Worm (Caenorhabditis elegans) whole organism, young adult: Measurements from ENCODE around the gene T26C12.2.

ENCODE experiments used
- C17E4.6 ChIP-seq: fragments of 200-800 bp; sonication (Bioruptor generic); IDR thresholded peaks from 2 replicates; pipeline ENCODE4 v1.3.6; 2022; ENCODE audit warnings: missing genetic modification reagents, missing genetic modification characterization, missing compliant biosample characterization
- D2030.7 ChIP-seq: fragments of 200-800 bp; sonication (Bioruptor generic); IDR thresholded peaks from 2 replicates; pipeline ENCODE4 v1.3.6; 2022; ENCODE audit warnings: missing genetic modification reagents, missing genetic modification characterization, missing compliant biosample characterization
- F10E7.11 ChIP-seq: sonication (generic microtip); optimal IDR thresholded peaks from 2 replicates; lab custom pipeline; 2017; ENCODE audit warnings: mild to moderate bottlenecking, missing genetic modification characterization, moderate library complexity, missing compliant biosample characterization
- F33H1.4 ChIP-seq: fragments of 200-800 bp; sonication (Bioruptor generic); IDR thresholded peaks from 2 replicates; pipeline ENCODE4 v1.3.6; 2022; ENCODE audit warnings: missing genetic modification reagents, missing genetic modification characterization, missing compliant biosample characterization
- F39B2.1 ChIP-seq: fragments of 200-800 bp; sonication (Bioruptor generic); IDR thresholded peaks from 2 replicates; pipeline ENCODE4 v1.3.6; 2022; ENCODE audit warnings: missing genetic modification reagents, missing genetic modification characterization, missing compliant biosample characterization
- K11D2.4 ChIP-seq: fragments of 200-800 bp; sonication (Bioruptor generic); IDR thresholded peaks from 2 replicates; pipeline ENCODE4 v1.3.6; 2022; ENCODE audit warnings: missing genetic modification reagents, missing genetic modification characterization, missing compliant biosample characterization
- K12H6.12 ChIP-seq: fragments of 200-800 bp; sonication (Bioruptor generic); optimal IDR thresholded peaks from 2 replicates; lab custom pipeline; 2018; ENCODE audit warnings: mild to moderate bottlenecking, missing genetic modification characterization, missing compliant biosample characterization
- Y56A3A.18 ChIP-seq: fragments of 200-800 bp; sonication (Bioruptor generic); IDR thresholded peaks from 2 replicates; pipeline ENCODE4 v1.3.6; 2022; ENCODE audit warnings: missing genetic modification reagents, missing genetic modification characterization, missing compliant biosample characterization
- Y79H2A.3 ChIP-seq: fragments of 200-800 bp; sonication (Bioruptor generic); conservative IDR thresholded peaks from 2 replicates; pipeline ENCODE4 v1.3.6; 2022; ENCODE audit warnings: missing genetic modification reagents, missing genetic modification characterization, missing compliant biosample characterization
- akir-1 ChIP-seq: fragments of 200-800 bp; sonication (Bioruptor generic); optimal IDR thresholded peaks from 2 replicates; lab custom pipeline; 2018; ENCODE audit warnings: mild to moderate bottlenecking, missing genetic modification characterization, moderate library complexity, missing compliant biosample characterization
- attf-3 ChIP-seq: fragments of 200-800 bp; sonication (Bioruptor generic); conservative IDR thresholded peaks from 2 replicates; pipeline ENCODE4 v1.3.6; 2022; ENCODE audit warnings: missing genetic modification reagents, missing genetic modification characterization, missing compliant biosample characterization
- bed-2 ChIP-seq: fragments of 200-800 bp; sonication (Bioruptor generic); IDR thresholded peaks from 2 replicates; pipeline ENCODE4 v1.3.6; 2022; ENCODE audit warnings: missing genetic modification reagents, missing genetic modification characterization, missing compliant biosample characterization
- cebp-2 ChIP-seq: fragments of 200-800 bp; sonication (Bioruptor generic); IDR thresholded peaks from 2 replicates; pipeline ENCODE4 v1.3.6; 2022; ENCODE audit warnings: missing genetic modification characterization, missing compliant biosample characterization
- ceh-27 ChIP-seq: fragments of 200-800 bp; sonication (Bioruptor generic); optimal IDR thresholded peaks from 2 replicates; lab custom pipeline; 2018; ENCODE audit warnings: mild to moderate bottlenecking, missing genetic modification characterization, moderate library complexity, missing compliant biosample characterization
- ceh-40 ChIP-seq: fragments of 200-800 bp; sonication (Bioruptor generic); IDR thresholded peaks from 2 replicates; pipeline ENCODE4 v1.3.6; 2022; ENCODE audit warnings: missing genetic modification characterization, missing compliant biosample characterization
- dpl-1 ChIP-seq: fragments of 150-350 bp; optimal IDR thresholded peaks from 2 replicates; lab custom pipeline; 2014; ENCODE audit warnings: missing biosample characterization, missing genetic modification reagents, missing genetic modification characterization
- efl-1 ChIP-seq: fragments of 150-350 bp; optimal IDR thresholded peaks from 2 replicates; lab custom pipeline; 2014; ENCODE audit warnings: missing biosample characterization, missing genetic modification reagents, missing genetic modification characterization
- egl-18 ChIP-seq: fragments of 200-800 bp; sonication (Bioruptor generic); IDR thresholded peaks from 2 replicates; pipeline ENCODE4 v1.3.6; 2022; ENCODE audit warnings: missing genetic modification reagents, missing genetic modification characterization, missing compliant biosample characterization
- egl-44 ChIP-seq: fragments of 200-800 bp; sonication (Bioruptor generic); IDR thresholded peaks from 2 replicates; pipeline ENCODE4 v1.3.6; 2022; ENCODE audit warnings: missing genetic modification reagents, missing genetic modification characterization, missing compliant biosample characterization
- egrh-3 ChIP-seq: fragments of 200-800 bp; sonication (Bioruptor generic); IDR thresholded peaks from 2 replicates; pipeline ENCODE4 v1.3.6; 2022; ENCODE audit warnings: missing genetic modification reagents, missing genetic modification characterization, missing compliant biosample characterization
- ekl-4 ChIP-seq: fragments of 200-800 bp; sonication (Bioruptor generic); IDR thresholded peaks from 2 replicates; pipeline ENCODE4 v1.3.6; 2022; ENCODE audit warnings: missing genetic modification reagents, missing genetic modification characterization, missing compliant biosample characterization
- fkh-3 ChIP-seq: sonication (generic microtip); optimal IDR thresholded peaks from 2 replicates; lab custom pipeline; 2016; ENCODE audit warnings: mild to moderate bottlenecking, missing genetic modification characterization, missing compliant biosample characterization
- gei-17 ChIP-seq: fragments of 200-800 bp; sonication (Bioruptor generic); optimal IDR thresholded peaks from 2 replicates; lab custom pipeline; 2018; ENCODE audit warnings: mild to moderate bottlenecking, missing genetic modification characterization, missing compliant biosample characterization
- hsf-1 ChIP-seq: fragments of 200-800 bp; sonication (Bioruptor generic); IDR thresholded peaks from 2 replicates; pipeline ENCODE4 v1.3.6; 2022; ENCODE audit warnings: missing genetic modification reagents, missing genetic modification characterization, missing compliant biosample characterization
- lag-1 ChIP-seq: fragments of 200-800 bp; sonication (Bioruptor generic); IDR thresholded peaks from 2 replicates; pipeline ENCODE4 v1.3.6; 2022; ENCODE audit warnings: missing genetic modification reagents, missing genetic modification characterization, missing compliant biosample characterization
- lin-26 ChIP-seq: fragments of 200-800 bp; sonication (Bioruptor generic); IDR thresholded peaks from 2 replicates; pipeline ENCODE4 v1.3.6; 2022; ENCODE audit warnings: missing genetic modification reagents, missing genetic modification characterization, missing compliant biosample characterization
- lin-40 ChIP-seq: sonication (generic microtip); optimal IDR thresholded peaks from 2 replicates; lab custom pipeline; 2016; ENCODE audit warnings: missing genetic modification characterization, mild to moderate bottlenecking, missing compliant biosample characterization, missing genotype, missing genetic modification reagents
- lin-54 ChIP-seq: fragments of 200-800 bp; sonication (Bioruptor generic); optimal IDR thresholded peaks from 2 replicates; lab custom pipeline; 2018; ENCODE audit warnings: mild to moderate bottlenecking, missing genetic modification characterization, missing compliant biosample characterization
- lir-1 ChIP-seq: fragments of 200-800 bp; sonication (Bioruptor generic); conservative IDR thresholded peaks from 2 replicates; pipeline ENCODE4 v1.3.6; 2022; ENCODE audit warnings: missing genetic modification reagents, missing genetic modification characterization, missing compliant biosample characterization
- lsl-1 ChIP-seq: fragments of 200-800 bp; sonication (Bioruptor generic); optimal IDR thresholded peaks from 2 replicates; lab custom pipeline; 2018; ENCODE audit warnings: mild to moderate bottlenecking, missing genetic modification characterization, moderate library complexity, missing compliant biosample characterization
- lsy-27 ChIP-seq: sonication (generic microtip); optimal IDR thresholded peaks from 2 replicates; lab custom pipeline; 2017; ENCODE audit warnings: missing genetic modification characterization, mild to moderate bottlenecking, missing compliant biosample characterization, antibody characterized with exemption, missing genotype, borderline replicate concordance; ENCODE audit not compliant: insufficient read depth
- madf-10 ChIP-seq: sonication (generic microtip); optimal IDR thresholded peaks from 2 replicates; lab custom pipeline; 2016; ENCODE audit warnings: mild to moderate bottlenecking, missing genetic modification characterization, missing compliant biosample characterization
- madf-3 ChIP-seq: fragments of 200-800 bp; sonication (Bioruptor generic); IDR thresholded peaks from 2 replicates; pipeline ENCODE4 v1.3.6; 2022; ENCODE audit warnings: missing genetic modification reagents, missing genetic modification characterization, missing compliant biosample characterization
- madf-6 ChIP-seq: fragments of 200-800 bp; sonication (Bioruptor generic); IDR thresholded peaks from 2 replicates; pipeline ENCODE4 v1.3.6; 2022; ENCODE audit warnings: missing genetic modification reagents, missing genetic modification characterization, missing compliant biosample characterization
- mcd-1 ChIP-seq: fragments of 200-800 bp; sonication (Bioruptor generic); IDR thresholded peaks from 2 replicates; pipeline ENCODE4 v1.3.6; 2022; ENCODE audit warnings: missing genetic modification reagents, missing genetic modification characterization, missing compliant biosample characterization
- nhr-80 ChIP-seq: sonication (generic microtip); optimal IDR thresholded peaks from 2 replicates; lab custom pipeline; 2016; ENCODE audit warnings: missing genetic modification characterization, missing compliant biosample characterization
- nhr-90 ChIP-seq: sonication (generic microtip); optimal IDR thresholded peaks from 2 replicates; lab custom pipeline; 2016; ENCODE audit warnings: missing genotype, mild to moderate bottlenecking, missing genetic modification characterization, missing compliant biosample characterization
- pbrm-1 ChIP-seq: fragments of 200-800 bp; sonication (Bioruptor generic); IDR thresholded peaks from 2 replicates; pipeline ENCODE4 v1.3.6; 2022; ENCODE audit warnings: missing genetic modification reagents, missing genetic modification characterization, missing compliant biosample characterization
- rpc-1 ChIP-seq, 2 experiments: fragments of 150-350 bp in 1 of 2; sonication (generic microtip) in 1 of 2; optimal IDR thresholded peaks; 2 replicates each; lab custom pipeline; 2014 to 2018; ENCODE audit warnings: missing biosample characterization in 1 of 2, missing genetic modification characterization in 1 of 2, missing genetic modification reagents in 1 of 2, missing genotype in 1 of 2
- somi-1 ChIP-seq: fragments of 200-800 bp; sonication (Bioruptor generic); optimal IDR thresholded peaks from 2 replicates; lab custom pipeline; 2018; ENCODE audit warnings: mild to moderate bottlenecking, missing genetic modification characterization, missing compliant biosample characterization
- sptf-2 ChIP-seq: fragments of 200-800 bp; sonication (Bioruptor generic); optimal IDR thresholded peaks from 2 replicates; lab custom pipeline; 2018; ENCODE audit warnings: mild to moderate bottlenecking, missing genetic modification characterization, missing compliant biosample characterization
- ztf-22 ChIP-seq: fragments of 200-800 bp; sonication (Bioruptor generic); optimal IDR thresholded peaks from 2 replicates; lab custom pipeline; 2018; ENCODE audit warnings: mild to moderate bottlenecking, missing genetic modification characterization, moderate library complexity, missing compliant biosample characterization
- ztf-25 ChIP-seq: fragments of 200-800 bp; sonication (Bioruptor generic); IDR thresholded peaks from 2 replicates; pipeline ENCODE4 v1.3.6; 2022; ENCODE audit warnings: missing genetic modification reagents, missing genetic modification characterization, missing compliant biosample characterization
- ztf-28 ChIP-seq: fragments of 200-800 bp; sonication (Bioruptor generic); IDR thresholded peaks from 2 replicates; pipeline ENCODE4 v1.3.6; 2022; ENCODE audit warnings: missing genetic modification reagents, missing genetic modification characterization, missing compliant biosample characterization
- ztf-3 ChIP-seq: fragments of 200-800 bp; sonication (Bioruptor generic); optimal IDR thresholded peaks from 2 replicates; lab custom pipeline; 2018; ENCODE audit warnings: mild to moderate bottlenecking, missing genetic modification characterization, missing compliant biosample characterization
- ztf-6 ChIP-seq: fragments of 200-800 bp; sonication (Bioruptor generic); IDR thresholded peaks from 2 replicates; pipeline ENCODE4 v1.3.6; 2022; ENCODE audit warnings: missing genetic modification reagents, missing genetic modification characterization, missing compliant biosample characterization

T26C12.2 gene

ce11 chrIV:3296578-3297549 lies 31.3 kb upstream of the T26C12.2 start (continued):
- no peak; the same call in 1 of the 2 replicates for TF ChIP-seq ekl-4 (GFP tag; lab: Robert Waterston, UW)
- TF ChIP-seq C17E4.6 = no peak
- no peak for TF ChIP-seq egrh-3 (GFP tag; lab: Robert Waterston, UW)
- TF ChIP-seq pbrm-1 (GFP tag; lab: Robert Waterston, UW) = no peak
- no peak for TF ChIP-seq ztf-25 (GFP tag; lab: Robert Waterston, UW)
- no peak for TF ChIP-seq fkh-3
- 0 out of 2 replicates have a peak, but pooled peaks have one; percentile 33 for TF ChIP-seq Y56A3A.18 (GFP tag; lab: Robert Waterston, UW)
- TF ChIP-seq dpl-1 (GFP tag; lab: Kevin White, UChicago) = no peak
- no peak for TF ChIP-seq lag-1
- TF ChIP-seq mcd-1 (GFP tag; lab: Robert Waterston, UW) = peak; percentile 55
- TF ChIP-seq ztf-3 (GFP tag; lab: Kevin White, UChicago) = no peak
- no peak for TF ChIP-seq lsy-27
- no peak for TF ChIP-seq ceh-40 (GFP tag; lab: Robert Waterston, UW)
- peak; percentile 55 for TF ChIP-seq lin-54 (GFP tag; lab: Kevin White, UChicago)
- no peak for TF ChIP-seq lin-40 (tag; lab: Kevin White, UChicago)
- no peak for TF ChIP-seq attf-3 (GFP tag; lab: Robert Waterston, UW)
- peak; percentile 44; the same call in 1 of the 2 replicates for TF ChIP-seq hsf-1 (GFP tag; lab: Robert Waterston, UW)
- TF ChIP-seq Y79H2A.3 (GFP tag; lab: Robert Waterston, UW) = no peak
- no peak for TF ChIP-seq ztf-22 (GFP tag; lab: Kevin White, UChicago)
- TF ChIP-seq sptf-2 (GFP tag; lab: Kevin White, UChicago) = no peak
- peak; percentile 59; the same call in 1 of the 2 replicates for TF ChIP-seq lin-26
- TF ChIP-seq ceh-27 = no peak
- peak; percentile 57 for TF ChIP-seq lsl-1
- TF ChIP-seq bed-2 (GFP tag; lab: Robert Waterston, UW) = no peak
- no peak for TF ChIP-seq akir-1 (GFP tag; lab: Kevin White, UChicago)
- no peak for TF ChIP-seq egl-18 (GFP tag; lab: Robert Waterston, UW)
- peak; percentile 13 for TF ChIP-seq nhr-90 (tag; lab: Kevin White, UChicago)
- no peak; the same call in 1 of the 2 replicates for TF ChIP-seq F33H1.4 (GFP tag; lab: Robert Waterston, UW)
- no peak for TF ChIP-seq gei-17 (GFP tag; lab: Kevin White, UChicago)
- TF ChIP-seq cebp-2 = no peak
- TF ChIP-seq K12H6.12 (tag; lab: Kevin White, UChicago) = no peak
- no peak for TF ChIP-seq ztf-28
- no peak for TF ChIP-seq somi-1 (GFP tag; lab: Kevin White, UChicago)
- peak; percentile 22; the same call in 1 of the 2 replicates for TF ChIP-seq F39B2.1 (GFP tag; lab: Robert Waterston, UW)
- no peak for TF ChIP-seq efl-1 (GFP tag; lab: Kevin White, UChicago)
- TF ChIP-seq nhr-80 = no peak
- peak; percentile 65 for TF ChIP-seq madf-6
- TF ChIP-seq K11D2.4 (GFP tag; lab: Robert Waterston, UW) = no peak
- TF ChIP-seq F10E7.11 (tag; lab: Kevin White, UChicago) = peak; percentile 19
- TF ChIP-seq madf-3 (GFP tag; lab: Robert Waterston, UW) = 0 out of 2 replicates have a peak, but pooled peaks have one; percentile 6
- no peak; the same call in 1 of the 2 replicates for TF ChIP-seq D2030.7 (GFP tag; lab: Robert Waterston, UW)
- TF ChIP-seq egl-44 (GFP tag; lab: Robert Waterston, UW) = no peak
- no peak for TF ChIP-seq ztf-6
- TF ChIP-seq lir-1 (GFP tag; lab: Robert Waterston, UW) = no peak
- no peak for TF ChIP-seq rpc-1 (optimal IDR thresholded peaks at IDR 0.05; lab: Kevin White, UChicago)
- TF ChIP-seq rpc-1 (tag; optimal IDR thresholded peaks at IDR 0.05; lab: Kevin White, UChicago) = no peak
- TF ChIP-seq madf-10 = no peak
